Worm (Caenorhabditis elegans): ENCODE measurements around the gene Y62E10A.6.

The Y62E10A.6 gene

DNA sequence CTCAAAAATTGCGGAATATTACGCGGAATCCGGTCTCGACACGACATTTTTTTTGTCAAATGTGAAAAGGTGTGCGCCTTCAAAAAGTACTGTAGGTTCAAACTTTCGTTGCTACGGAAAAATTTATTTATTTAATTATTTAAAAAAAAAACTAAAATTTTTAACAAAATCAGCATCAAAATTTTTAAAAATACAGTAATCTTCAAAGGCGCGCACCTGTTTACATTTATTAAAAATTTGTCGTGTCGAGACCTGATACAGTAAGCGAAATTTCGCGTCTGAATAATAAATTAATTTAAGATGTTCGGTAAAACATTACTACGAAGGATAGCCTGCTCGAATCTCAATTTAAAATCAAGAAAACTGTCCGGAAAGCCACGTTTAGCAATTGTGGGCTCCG is at the start of gene Y62E10A.6:
TSS of gene Y62E10A.6 (plus strand) at position 301 of the 400 bp plus-strand sequence.
- TF ChIP-seq D1046.2 (GFP tag; IDR thresholded peaks at IDR 0.05) (no peak), nhr-111 (GFP tag; optimal IDR thresholded peaks at IDR 0.05) (no peak), zip-2 (tag; optimal IDR thresholded peaks at IDR 0.05) (no peak), dve-1 (tag; optimal IDR thresholded peaks at IDR 0.05; ENCODE audit: insufficient read depth) (no peak), lin-38 (GFP tag; IDR thresholded peaks at IDR 0.05) (0 out of 2 replicates have a peak, but pooled peaks have one; percentile 13), Y48G9A.11 (GFP tag; IDR thresholded peaks at IDR 0.05) (0 out of 2 replicates have a peak, but pooled peaks have one; percentile 20), F44E2.7 (GFP tag; IDR thresholded peaks at IDR 0.05) (no peak)

DNA sequence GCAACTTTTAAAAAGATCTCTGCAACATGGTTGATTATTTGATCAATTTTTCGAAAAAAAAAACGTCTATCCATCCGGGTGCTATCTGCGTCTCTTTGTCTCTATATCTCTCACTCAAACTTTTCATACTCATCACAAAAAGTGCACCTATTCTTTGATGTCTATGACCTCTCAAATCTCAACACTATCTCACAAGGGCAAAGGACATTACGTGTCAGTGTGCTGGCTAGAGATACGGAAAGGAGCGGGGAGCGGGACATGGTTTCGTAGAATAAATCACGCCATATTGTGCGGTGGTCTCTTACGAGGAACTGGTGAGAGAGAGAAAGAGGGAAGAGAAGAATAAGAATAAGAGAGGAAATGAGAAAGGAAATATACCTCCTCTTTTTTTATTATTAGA is 49.4 kb upstream of the Y62E10A.6 start:
- TF ChIP-seq tra-1 (GFP tag; IDR thresholded peaks at IDR 0.05) (peak; percentile 77), F37D6.2 (tag; optimal IDR thresholded peaks at IDR 0.05) (no peak), nhr-6 (tag; optimal IDR thresholded peaks at IDR 0.05) (peak; percentile 88), spr-1 (tag; optimal IDR thresholded peaks at IDR 0.05) (no peak), nhr-102 (tag; optimal IDR thresholded peaks at IDR 0.05) (peak; percentile 82), nhr-10 (tag; optimal IDR thresholded peaks at IDR 0.05) (peak; percentile 80), rbr-2 (tag; optimal IDR thresholded peaks at IDR 0.05) (peak; percentile 60), F44E2.7 (GFP tag; IDR thresholded peaks at IDR 0.05) (no peak), nhr-42 (GFP tag; IDR thresholded peaks at IDR 0.05) (no peak), T20F7.1 (GFP tag; optimal IDR thresholded peaks at IDR 0.05) (peak; percentile 65), nhr-25 (tag; optimal IDR thresholded peaks at IDR 0.05; ENCODE audit: borderline replicate concordance, insufficient read depth) (peak; percentile 58), hlh-30 (tag; optimal IDR thresholded peaks at IDR 0.05; ENCODE audit: insufficient read depth) (peak; percentile 88), nhr-41 (GFP tag; IDR thresholded peaks at IDR 0.05) (0 out of 2 replicates have a peak, but pooled peaks have one; percentile 11), unc-39 (tag; optimal IDR thresholded peaks at IDR 0.05) (no peak), F10B5.3 (tag; optimal IDR thresholded peaks at IDR 0.05) (no peak), ceh-62 (tag; optimal IDR thresholded peaks at IDR 0.05) (no peak), pha-4 (GFP tag; IDR thresholded peaks at IDR 0.05) (0 out of 2 replicates have a peak, but pooled peaks have one; percentile 35), pha-4 (tag; optimal IDR thresholded peaks at IDR 0.05) (no peak), nhr-77 (tag; optimal IDR thresholded peaks at IDR 0.05) (peak; percentile 81), dmd-9 (GFP tag; IDR thresholded peaks at IDR 0.05) (no peak), lin-38 (GFP tag; IDR thresholded peaks at IDR 0.05) (peak; percentile 47), dpl-1 (GFP tag; optimal IDR thresholded peaks at IDR 0.05) (peak; percentile 36), mxl-3 (GFP tag; optimal IDR thresholded peaks at IDR 0.05) (peak; percentile 59), ztf-7 (tag; optimal IDR thresholded peaks at IDR 0.05) (peak; percentile 82), saeg-2 (GFP tag; IDR thresholded peaks at IDR 0.05) (0 out of 2 replicates have a peak, but pooled peaks have one; percentile 35), lir-3 (tag; optimal IDR thresholded peaks at IDR 0.05) (no peak), ZK337.2 (GFP tag; IDR thresholded peaks at IDR 0.05) (no peak), Y105C5A.15 (GFP tag; IDR thresholded peaks at IDR 0.05) (0 out of 2 replicates have a peak, but pooled peaks have one; percentile 34), Y48G9A.11 (GFP tag; IDR thresholded peaks at IDR 0.05) (no peak), hif-1 (tag; optimal IDR thresholded peaks at IDR 0.05) (peak in 1 of 2 experiments; percentile 62), unc-130 (GFP tag; optimal IDR thresholded peaks at IDR 0.05) (no peak), lsy-2 (tag; optimal IDR thresholded peaks at IDR 0.05) (peak; percentile 64 to 84), nhr-11 (tag; optimal IDR thresholded peaks at IDR 0.05) (peak; percentile 86), zfp-3 (GFP tag; conservative IDR thresholded peaks at IDR 0.05) (0 out of 2 replicates have a peak, but pooled peaks have one; percentile 54), pqm-1 (tag; optimal IDR thresholded peaks at IDR 0.05) (peak; percentile 22), mdt-29 (GFP tag; IDR thresholded peaks at IDR 0.05) (peak; percentile 91), ceh-82 (tag; optimal IDR thresholded peaks at IDR 0.05) (no peak), zag-1 (tag; optimal IDR thresholded peaks at IDR 0.05) (no peak), D1046.2 (GFP tag; IDR thresholded peaks at IDR 0.05) (no peak), hmg-1.1 (GFP tag; IDR thresholded peaks at IDR 0.05) (peak; percentile 49; the same call in 1 of the 2 replicates), dmd-6 (GFP tag; IDR thresholded peaks at IDR 0.05) (peak; percentile 95), jun-1 (tag; optimal IDR thresholded peaks at IDR 0.05) (peak; percentile 52), hlh-11 (tag; optimal IDR thresholded peaks at IDR 0.05) (peak; percentile 96), mdl-1 (tag; optimal IDR thresholded peaks at IDR 0.05) (peak in 1 of 2 experiments; percentile 66), ceh-20 (GFP tag; IDR thresholded peaks at IDR 0.05) (peak; percentile 54; the same call in 1 of the 2 replicates)

All from whole organism, L4 larva.